Worm (Caenorhabditis elegans) whole organism, L2 larva: ENCODE data around the gene Y38H6A.5.
"Not testable (repeated sequence)": the region's sequence is repeated elsewhere in the genome, so short reads cannot be mapped to it uniquely, and the experiment has no call there.

Experiments used
- F13H6.1 ChIP-seq: sonication (generic microtip); optimal IDR thresholded peaks from 2 replicates; lab custom pipeline; 2016; ENCODE audit warnings: missing genetic modification characterization, missing compliant biosample characterization
- Y55F3AM.14 ChIP-seq: fragments of 200-800 bp; sonication (Bioruptor generic); optimal IDR thresholded peaks from 2 replicates; lab custom pipeline; 2018; ENCODE audit warnings: mild to moderate bottlenecking, missing genetic modification characterization, missing compliant biosample characterization
- ZK546.5 ChIP-seq: sonication (generic microtip); optimal IDR thresholded peaks from 2 replicates; lab custom pipeline; 2017; ENCODE audit warnings: missing biosample characterization, missing genetic modification characterization
- alr-1 ChIP-seq: fragments of 150-350 bp; optimal IDR thresholded peaks from 2 replicates; lab custom pipeline; 2014; ENCODE audit warnings: missing biosample characterization, missing genetic modification characterization
- aly-2 ChIP-seq: fragments of 150-350 bp; optimal IDR thresholded peaks from 2 replicates; lab custom pipeline; 2014; ENCODE audit warnings: missing biosample characterization, missing genetic modification characterization
- ama-1 ChIP-seq: fragments of 150-350 bp; optimal IDR thresholded peaks from 2 replicates; lab custom pipeline; 2018; ENCODE audit warnings: inconsistent platforms
- blmp-1 ChIP-seq: sonication (generic microtip); optimal IDR thresholded peaks from 2 replicates; lab custom pipeline; 2017; ENCODE audit warnings: missing genetic modification characterization, mild to moderate bottlenecking, missing compliant biosample characterization, antibody characterized with exemption, moderate library complexity; ENCODE audit not compliant: insufficient read depth
- ceh-16 ChIP-seq: fragments of 150-350 bp; optimal IDR thresholded peaks from 2 replicates; lab custom pipeline; 2014; ENCODE audit warnings: missing biosample characterization, missing genetic modification characterization
- dmd-4 ChIP-seq: sonication (generic microtip); optimal IDR thresholded peaks from 2 replicates; lab custom pipeline; 2017; ENCODE audit warnings: missing biosample characterization, missing genetic modification characterization
- egl-27 ChIP-seq: sonication (generic microtip); optimal IDR thresholded peaks from 3 replicates; lab custom pipeline; 2017; ENCODE audit warnings: missing biosample characterization, missing genetic modification reagents, missing genetic modification characterization
- elt-3 ChIP-seq: sonication (generic microtip); optimal IDR thresholded peaks from 2 replicates; lab custom pipeline; 2017; ENCODE audit warnings: missing biosample characterization, missing genetic modification characterization
- gmeb-1 ChIP-seq: fragments of 150-350 bp; optimal IDR thresholded peaks from 2 replicates; lab custom pipeline; 2014; ENCODE audit warnings: missing biosample characterization, missing genetic modification characterization
- lin-13 ChIP-seq: fragments of 150-350 bp; optimal IDR thresholded peaks from 2 replicates; lab custom pipeline; 2014; ENCODE audit warnings: missing biosample characterization, missing genetic modification reagents, missing genetic modification characterization
- lin-39 ChIP-seq: fragments of 150-350 bp; optimal IDR thresholded peaks from 2 replicates; lab custom pipeline; 2014; ENCODE audit warnings: missing biosample characterization, missing genetic modification reagents, missing genetic modification characterization
- lsy-2 ChIP-seq, 2 experiments: fragments of 150-350 bp in 1 of 2; sonication (generic microtip) in 1 of 2; optimal IDR thresholded peaks; 2 replicates each; lab custom pipeline; 2014 to 2017; ENCODE audit warnings: missing biosample characterization in 2 of 2, missing genetic modification characterization in 2 of 2
- mab-5 ChIP-seq: fragments of 150-350 bp; optimal IDR thresholded peaks from 2 replicates; lab custom pipeline; 2014; ENCODE audit warnings: missing biosample characterization, missing genetic modification characterization
- mbf-1 ChIP-seq: sonication (generic microtip); optimal IDR thresholded peaks from 2 replicates; lab custom pipeline; 2017; ENCODE audit warnings: missing biosample characterization, missing genetic modification characterization
- mdl-1 ChIP-seq, 2 experiments: fragments of 150-350 bp in 1 of 2; sonication (generic microtip) in 1 of 2; optimal IDR thresholded peaks; 2 replicates each; lab custom pipeline; 2017; ENCODE audit warnings: missing biosample characterization in 2 of 2, missing genetic modification characterization in 2 of 2
- nhr-10 ChIP-seq: sonication (generic microtip); optimal IDR thresholded peaks from 2 replicates; lab custom pipeline; 2017; ENCODE audit warnings: missing biosample characterization, missing genetic modification characterization
- nhr-11 ChIP-seq: fragments of 150-350 bp; optimal IDR thresholded peaks from 2 replicates; lab custom pipeline; 2014; ENCODE audit warnings: missing biosample characterization, missing genetic modification characterization
- nhr-12 ChIP-seq: fragments of 150-350 bp; optimal IDR thresholded peaks from 2 replicates; lab custom pipeline; 2014; ENCODE audit warnings: missing biosample characterization, missing genetic modification characterization
- nhr-129 ChIP-seq: fragments of 150-350 bp; optimal IDR thresholded peaks from 2 replicates; lab custom pipeline; 2014; ENCODE audit warnings: missing biosample characterization, missing genetic modification characterization
- nhr-21 ChIP-seq: fragments of 150-350 bp; optimal IDR thresholded peaks from 2 replicates; lab custom pipeline; 2014; ENCODE audit warnings: missing biosample characterization, missing genetic modification characterization
- nhr-23 ChIP-seq: fragments of 150-350 bp; optimal IDR thresholded peaks from 2 replicates; lab custom pipeline; 2014; ENCODE audit warnings: missing biosample characterization, missing genetic modification reagents, missing genetic modification characterization
- nhr-237 ChIP-seq: fragments of 150-350 bp; optimal IDR thresholded peaks from 2 replicates; lab custom pipeline; 2014; ENCODE audit warnings: missing biosample characterization, missing genetic modification characterization
- nhr-25 ChIP-seq: fragments of 150-350 bp; sonication (generic microtip); optimal IDR thresholded peaks from 3 replicates; lab custom pipeline; 2014; ENCODE audit warnings: missing biosample characterization, missing genetic modification characterization
- nhr-77 ChIP-seq: fragments of 150-350 bp; optimal IDR thresholded peaks from 2 replicates; lab custom pipeline; 2014; ENCODE audit warnings: missing biosample characterization, missing genetic modification characterization
- peb-1 ChIP-seq: fragments of 150-350 bp; optimal IDR thresholded peaks from 2 replicates; lab custom pipeline; 2014; ENCODE audit warnings: missing biosample characterization, missing genetic modification characterization
- skn-1 ChIP-seq: sonication (generic microtip); optimal IDR thresholded peaks from 2 replicates; lab custom pipeline; 2017; ENCODE audit warnings: missing biosample characterization, missing genetic modification characterization
- sma-3 ChIP-seq: sonication (generic microtip); optimal IDR thresholded peaks from 2 replicates; lab custom pipeline; 2016; ENCODE audit warnings: missing genetic modification reagents, missing genetic modification characterization, missing compliant biosample characterization
- sma-9 ChIP-seq, 2 experiments: fragments of 150-350 bp in 1 of 2; sonication (generic microtip) in 1 of 2; optimal IDR thresholded peaks; 2 replicates each; lab custom pipeline; 2014 to 2016; ENCODE audit warnings: missing genetic modification characterization in 2 of 2, mild to moderate bottlenecking in 1 of 2, missing biosample characterization in 1 of 2, missing compliant biosample characterization in 1 of 2, missing genetic modification reagents in 1 of 2, moderate library complexity in 1 of 2
- snpc-4 ChIP-seq: fragments of 150-350 bp; optimal IDR thresholded peaks from 2 replicates; lab custom pipeline; 2014; ENCODE audit warnings: missing biosample characterization, missing genetic modification characterization
- unc-39 ChIP-seq: fragments of 150-350 bp; optimal IDR thresholded peaks from 2 replicates; lab custom pipeline; 2014; ENCODE audit warnings: missing biosample characterization, missing genetic modification characterization
- unc-55 ChIP-seq: fragments of 150-350 bp; sonication (generic microtip); optimal IDR thresholded peaks from 3 replicates; lab custom pipeline; 2014; ENCODE audit warnings: missing biosample characterization, missing genetic modification reagents, missing genetic modification characterization
- unc-62 ChIP-seq: fragments of 150-350 bp; optimal IDR thresholded peaks from 2 replicates; lab custom pipeline; 2014; ENCODE audit warnings: missing biosample characterization, missing genetic modification reagents, missing genetic modification characterization
- zag-1 ChIP-seq: fragments of 150-350 bp; optimal IDR thresholded peaks from 2 replicates; lab custom pipeline; 2014; ENCODE audit warnings: missing biosample characterization, missing genetic modification characterization
- ztf-1 ChIP-seq: fragments of 200-800 bp; sonication (Bioruptor generic); conservative IDR thresholded peaks from 2 replicates; pipeline ENCODE4 v1.3.6; 2022; ENCODE audit warnings: missing genetic modification characterization, missing compliant biosample characterization

Gene Y38H6A.5

DNA sequence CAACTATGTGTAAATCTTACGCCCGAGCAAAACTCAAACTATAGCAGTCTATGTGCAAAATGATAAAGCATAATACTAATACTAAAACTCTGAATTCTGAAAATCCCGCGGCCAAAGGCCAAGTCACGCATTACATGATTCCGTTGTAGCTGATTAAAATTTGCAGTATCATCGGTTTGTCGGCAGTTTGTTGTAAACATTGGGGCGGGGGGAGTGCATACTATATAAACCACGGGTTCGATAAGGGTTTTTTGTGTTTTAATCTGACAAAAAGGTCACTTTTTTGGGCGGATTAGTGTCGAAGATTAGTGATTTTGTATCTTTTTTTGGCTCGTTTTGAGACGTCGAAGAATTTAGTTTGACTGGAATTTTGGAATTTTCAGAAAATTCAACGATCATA, 39.3 kb upstream of the Y38H6A.5 start:
- TF ChIP-seq F13H6.1 (tag; lab: Kevin White, UChicago): no peak
- TF ChIP-seq ama-1: no peak
- TF ChIP-seq nhr-11 (tag; lab: Kevin White, UChicago): no peak
- TF ChIP-seq gmeb-1 (tag; lab: Kevin White, UChicago): peak; percentile 34
- no peak for TF ChIP-seq lin-39 (tag; lab: Kevin White, UChicago)
- TF ChIP-seq nhr-237 (tag; lab: Kevin White, UChicago): no peak
- TF ChIP-seq ZK546.5 (tag; lab: Kevin White, UChicago): no peak
- TF ChIP-seq unc-39: no peak
- TF ChIP-seq, all 48 proteins: peak for 1

DNA sequence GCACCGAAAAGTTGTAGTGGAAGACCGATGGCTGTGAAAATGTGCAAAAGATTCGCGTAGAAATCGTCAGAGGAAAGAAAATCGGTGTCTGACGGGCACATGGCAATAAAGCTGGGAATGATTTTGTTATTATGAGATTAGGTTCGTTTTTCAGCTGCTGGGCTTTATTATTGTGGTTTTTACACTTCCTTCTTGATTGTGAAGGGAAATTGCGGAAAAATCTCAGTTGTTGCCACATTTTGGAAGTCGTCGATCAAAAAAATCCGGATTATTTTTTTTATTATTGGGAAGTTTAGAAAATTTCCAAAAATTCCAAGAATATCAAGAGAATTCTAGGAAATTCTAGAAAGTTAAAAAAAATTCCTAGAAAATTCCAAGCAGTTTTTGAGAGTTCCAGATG, 34.0 kb upstream of the Y38H6A.5 start, which contains the start of gene srh-177:
srh-177 (minus strand) TSS at position 101 of the 400 bp plus-strand sequence.
- TF ChIP-seq ztf-1; skn-1 (tag; lab: Kevin White, UChicago); unc-39: not testable (repeated sequence)
- TF ChIP-seq, all 48 proteins: peak for 0; not testable (repeated sequence) for 48

DNA sequence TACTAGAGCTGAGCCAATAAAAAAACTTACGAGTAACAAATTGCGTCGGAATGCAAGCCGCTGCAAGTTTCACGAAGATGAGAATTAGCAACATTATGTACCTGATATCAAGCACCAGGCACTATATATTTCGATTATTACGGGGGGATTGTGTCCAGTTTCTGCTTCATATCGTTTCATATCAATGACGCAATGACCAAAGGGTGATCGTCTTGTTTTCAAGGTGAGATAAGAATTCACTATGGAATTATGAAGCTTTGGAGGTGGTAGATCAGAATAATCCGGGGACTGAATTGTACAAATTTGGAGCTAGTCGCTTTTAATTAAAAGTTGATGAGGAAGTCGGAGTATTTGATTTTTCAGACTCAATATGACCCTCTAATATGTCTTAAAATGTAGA, 31.7 kb upstream of the Y38H6A.5 start, which contains the start of gene K02E2.8:
K02E2.8 (minus strand) TSS at position 101 of the 400 bp plus-strand sequence.
- no peak for TF ChIP-seq mdl-1 (tag; optimal IDR thresholded peaks at IDR 0.05; lab: Kevin White, UChicago)

DNA sequence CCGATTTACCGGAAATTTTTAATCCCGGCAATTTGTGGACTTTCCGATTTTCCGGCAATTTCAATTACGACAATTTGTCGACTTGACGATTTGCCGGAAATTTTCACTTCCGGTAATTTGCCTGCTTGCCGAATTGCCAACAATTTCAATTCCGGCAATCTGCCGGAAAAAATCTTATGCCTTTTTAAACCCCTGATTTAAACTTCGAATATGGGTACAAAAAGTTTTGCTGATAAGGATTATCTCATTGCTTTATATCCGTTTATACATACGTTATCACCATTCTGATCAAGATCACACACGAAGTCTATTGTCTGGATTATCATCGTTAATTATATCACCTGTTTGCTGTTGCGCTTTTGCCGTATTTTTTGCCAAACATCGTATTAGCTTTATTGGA, 21.3 kb upstream of the Y38H6A.5 start, which contains the start of gene grd-11:
grd-11 (plus strand) TSS at position 301 of the 400 bp plus-strand sequence.
- TF ChIP-seq nhr-25 (tag; lab: Kevin White, UChicago) (no peak), snpc-4 (no peak), nhr-237 (tag; lab: Kevin White, UChicago) (no peak), lsy-2 (tag; optimal IDR thresholded peaks at IDR 0.05; lab: Kevin White, UChicago) (no peak), egl-27 (tag; lab: Kevin White, UChicago) (no peak), ceh-16 (tag; lab: Kevin White, UChicago) (no peak), ama-1 (no peak), nhr-10 (tag; lab: Kevin White, UChicago) (no peak), nhr-21 (tag; lab: Kevin White, UChicago) (no peak), zag-1 (tag; lab: Kevin White, UChicago) (no peak), sma-9 (GFP tag; optimal IDR thresholded peaks at IDR 0.05; lab: Kevin White, UChicago) (no peak), sma-9 (tag; optimal IDR thresholded peaks at IDR 0.05; lab: Kevin White, UChicago) (no peak), unc-62 (GFP tag; lab: Kevin White, UChicago) (no peak), sma-3 (GFP tag; lab: Kevin White, UChicago) (no peak), dmd-4 (no peak), elt-3 (tag; lab: Kevin White, UChicago) (no peak), aly-2 (tag; lab: Kevin White, UChicago) (no peak), blmp-1 (no peak), unc-39 (no peak), nhr-23 (no peak), alr-1 (tag; lab: Kevin White, UChicago) (no peak)

DNA sequence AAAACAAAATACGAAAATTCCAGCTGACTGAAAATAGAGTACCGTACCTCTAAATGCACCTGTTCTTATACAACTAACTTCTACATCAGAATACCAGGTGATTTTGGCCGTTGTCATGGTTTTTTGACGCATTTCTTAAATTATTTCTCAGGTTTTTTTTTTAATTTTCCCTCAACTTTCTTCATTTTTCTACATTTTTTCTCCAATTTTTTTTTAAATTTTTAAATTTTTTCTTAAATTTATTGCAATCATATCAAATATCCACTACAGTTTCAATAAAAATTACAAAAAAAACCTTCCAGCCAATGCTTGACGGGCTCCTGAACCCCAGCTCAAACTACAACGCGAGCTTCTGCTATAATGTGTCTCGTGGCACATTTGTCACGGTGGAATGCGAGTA, 16.0 kb upstream of the Y38H6A.5 start, which contains the start of gene K02E2.1:
K02E2.1 (plus strand) TSS at position 301 of the 400 bp plus-strand sequence.
- TF ChIP-seq aly-2 (tag; lab: Kevin White, UChicago) (no peak), mbf-1 (no peak), skn-1 (tag; lab: Kevin White, UChicago) (no peak)

DNA sequence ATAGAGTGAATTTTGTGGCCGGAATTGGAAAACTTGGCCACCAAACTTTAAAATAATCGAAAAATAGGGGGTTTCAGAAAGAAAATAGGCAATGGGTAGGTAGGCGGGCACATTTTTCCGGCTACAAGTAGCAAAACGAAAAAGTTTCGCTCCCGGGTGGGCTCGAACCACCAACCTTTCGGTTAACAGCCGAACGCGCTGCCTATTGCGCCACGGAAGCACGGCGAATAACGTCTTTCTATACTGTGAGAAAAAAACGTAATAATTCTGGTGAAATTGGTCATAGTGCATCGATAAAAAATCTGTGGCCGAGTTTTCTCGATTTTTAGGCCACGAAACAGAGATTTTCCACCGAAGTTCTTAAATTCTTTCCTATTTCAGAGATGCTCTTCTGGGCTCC, 15.2 kb upstream of the Y38H6A.5 start:
- TF ChIP-seq mbf-1 (no peak), unc-62 (GFP tag; lab: Kevin White, UChicago) (no peak), skn-1 (tag; lab: Kevin White, UChicago) (no peak), sma-9 (GFP tag; optimal IDR thresholded peaks at IDR 0.05; lab: Kevin White, UChicago) (no peak), sma-9 (tag; optimal IDR thresholded peaks at IDR 0.05; lab: Kevin White, UChicago) (no peak), nhr-12 (tag; lab: Kevin White, UChicago) (no peak), ceh-16 (tag; lab: Kevin White, UChicago) (no peak), ztf-1 (no peak), nhr-77 (no peak), lin-13 (GFP tag; lab: Kevin White, UChicago) (no peak), alr-1 (tag; lab: Kevin White, UChicago) (no peak), nhr-21 (tag; lab: Kevin White, UChicago) (no peak), Y55F3AM.14 (GFP tag; lab: Kevin White, UChicago) (no peak), ZK546.5 (tag; lab: Kevin White, UChicago) (no peak), nhr-129 (tag; lab: Kevin White, UChicago) (no peak), mab-5 (no peak), peb-1 (no peak), unc-55 (GFP tag; lab: Kevin White, UChicago) (no peak)
